Worm (Caenorhabditis elegans): ENCODE data around the gene H06A10.1.

DNA sequence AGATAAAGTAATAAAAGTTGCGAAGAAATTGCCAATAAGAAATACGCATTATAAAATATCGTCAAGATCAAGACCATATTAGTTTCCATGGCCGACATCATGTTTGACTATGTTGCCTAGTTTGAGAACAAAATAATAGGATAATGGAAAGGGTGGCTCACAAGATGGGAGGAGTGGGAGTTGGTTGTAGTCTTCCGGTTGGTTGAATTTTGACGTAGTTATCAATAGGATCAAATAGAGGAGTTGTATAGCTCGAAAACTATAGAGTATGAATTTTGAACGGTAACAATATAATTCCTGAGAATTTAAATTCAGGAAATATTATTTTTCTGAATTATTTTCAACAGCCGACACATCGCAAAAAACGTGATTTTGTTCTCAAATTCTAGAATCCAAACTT is 25.6 kb upstream of the H06A10.1 start, which contains the start of gene srd-50:
- TF ChIP-seq K02D7.2 (tag; optimal IDR thresholded peaks at IDR 0.05) (no peak), hlh-30 (tag; optimal IDR thresholded peaks at IDR 0.05; ENCODE audit: insufficient read depth) (no peak), tbx-7 (tag; optimal IDR thresholded peaks at IDR 0.05) (no peak), unc-55 (GFP tag; optimal IDR thresholded peaks at IDR 0.05) (no peak), ceh-18 (tag; optimal IDR thresholded peaks at IDR 0.05) (no peak), sdc-2 (tag; optimal IDR thresholded peaks at IDR 0.05) (no peak), unc-42 (tag; optimal IDR thresholded peaks at IDR 0.05) (no peak), sox-4 (tag; optimal IDR thresholded peaks at IDR 0.05) (no peak), ama-1 (optimal IDR thresholded peaks at IDR 0.05) (no peak), eyg-1 (tag; optimal IDR thresholded peaks at IDR 0.05) (no peak), pha-4 (tag; optimal IDR thresholded peaks at IDR 0.05) (no peak)

Data from whole organism, late embryonic.